Worm (Caenorhabditis elegans): Measurements from ENCODE around the gene F53A3.1.
A peak's percentile ranks its signal among the peaks of the same experiment; 100 is the strongest.

Gene F53A3.1

DNA sequence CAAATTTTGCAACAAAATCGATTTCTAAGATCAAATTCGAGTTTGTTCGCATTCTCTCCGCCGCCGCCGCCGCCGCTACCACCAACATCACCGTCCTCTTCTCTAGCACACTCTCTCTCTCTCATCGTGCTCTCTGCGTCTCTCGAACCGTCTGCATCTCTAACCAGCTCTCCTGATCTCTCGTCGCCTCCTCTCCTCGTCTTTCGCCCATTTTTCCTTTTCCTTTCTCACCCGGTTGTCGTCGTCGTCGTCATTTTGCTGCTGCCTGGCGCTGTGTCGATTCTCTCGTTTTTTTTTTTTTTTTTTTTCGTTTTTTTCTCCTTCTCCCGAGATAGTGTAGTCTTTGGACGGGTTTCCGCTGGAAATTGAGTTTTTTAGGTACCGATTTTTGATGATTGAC, 17.0 kb downstream of the F53A3.1 start (continued):
- TF ChIP-seq R02D3.7 (tag; optimal IDR thresholded peaks at IDR 0.05) = no peak
- TF ChIP-seq sma-9 (GFP tag; optimal IDR thresholded peaks at IDR 0.05) = peak; percentile 100
- peak; percentile 91 for TF ChIP-seq sma-9 (tag; optimal IDR thresholded peaks at IDR 0.05)
- peak; percentile 47 for TF ChIP-seq ceh-82 (tag; optimal IDR thresholded peaks at IDR 0.05)
- no peak for TF ChIP-seq ceh-16 (tag; optimal IDR thresholded peaks at IDR 0.05)
- TF ChIP-seq elt-1 (tag; optimal IDR thresholded peaks at IDR 0.05) = peak; percentile 38
- TF ChIP-seq unc-39 (tag; optimal IDR thresholded peaks at IDR 0.05) = no peak
- TF ChIP-seq lin-39 (tag; optimal IDR thresholded peaks at IDR 0.05) = no peak
- TF ChIP-seq ama-1 (optimal IDR thresholded peaks at IDR 0.05) = peak; percentile 49
- TF ChIP-seq sem-4 (tag; optimal IDR thresholded peaks at IDR 0.05) = peak; percentile 92
- no peak for TF ChIP-seq nhr-12 (tag; optimal IDR thresholded peaks at IDR 0.05)
- no peak for TF ChIP-seq dmd-4 (tag; optimal IDR thresholded peaks at IDR 0.05)

- peak; percentile 46 for TF ChIP-seq sma-9 (GFP tag; optimal IDR thresholded peaks at IDR 0.05)
- TF ChIP-seq sma-9 (tag; optimal IDR thresholded peaks at IDR 0.05) = no peak
- TF ChIP-seq nhr-23 (tag; optimal IDR thresholded peaks at IDR 0.05) = no peak
Measured at ce11 chrIII:1925786-1926185, 17.7 kb downstream of the F53A3.1 start.

DNA sequence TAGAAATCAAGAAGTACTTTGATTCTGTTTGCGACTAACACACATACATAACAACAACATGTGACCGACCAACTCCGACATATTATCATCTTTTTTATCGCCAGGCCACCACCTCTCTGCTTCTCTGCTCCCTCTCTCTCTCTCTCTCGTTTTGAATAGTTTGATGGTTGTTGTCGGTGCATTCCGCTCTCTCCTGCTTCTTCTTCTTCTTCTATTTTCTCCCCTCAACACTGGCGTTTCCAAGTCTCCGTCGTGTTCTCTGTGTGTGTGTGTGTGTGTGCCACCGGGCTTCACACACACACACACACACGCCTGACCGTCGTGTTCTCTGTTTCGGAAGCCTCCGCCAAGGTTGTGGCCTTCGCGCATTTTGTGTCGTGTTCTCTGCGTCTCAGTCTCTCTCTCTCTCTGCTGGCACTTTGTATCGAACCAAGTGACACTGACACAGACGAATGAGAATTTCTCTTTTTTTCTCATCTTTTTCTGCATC, 18.3 kb downstream of the F53A3.1 start:
- TF ChIP-seq nhr-11 (tag; optimal IDR thresholded peaks at IDR 0.05) (peak; percentile 36), C34F6.9 (tag; optimal IDR thresholded peaks at IDR 0.05) (peak; percentile 95), mbf-1 (tag; optimal IDR thresholded peaks at IDR 0.05) (no peak), elt-1 (tag; optimal IDR thresholded peaks at IDR 0.05) (peak; percentile 74), ztf-1 (GFP tag; conservative IDR thresholded peaks at IDR 0.05) (no peak), nhr-25 (tag; optimal IDR thresholded peaks at IDR 0.05) (peak; percentile 99), sem-4 (tag; optimal IDR thresholded peaks at IDR 0.05) (peak; percentile 97), ceh-82 (tag; optimal IDR thresholded peaks at IDR 0.05) (peak; percentile 84), gmeb-1 (tag; optimal IDR thresholded peaks at IDR 0.05) (peak; percentile 86), aly-2 (tag; optimal IDR thresholded peaks at IDR 0.05) (no peak), Y55F3AM.14 (GFP tag; optimal IDR thresholded peaks at IDR 0.05) (peak; percentile 100), R02D3.7 (tag; optimal IDR thresholded peaks at IDR 0.05) (peak; percentile 46), ZK546.5 (tag; optimal IDR thresholded peaks at IDR 0.05) (peak; percentile 53), nhr-23 (tag; optimal IDR thresholded peaks at IDR 0.05) (no peak), fos-1 (tag; optimal IDR thresholded peaks at IDR 0.05) (peak; percentile 97), egl-27 (tag; optimal IDR thresholded peaks at IDR 0.05) (peak; percentile 100), dmd-4 (tag; optimal IDR thresholded peaks at IDR 0.05) (peak; percentile 34), nhr-6 (tag; optimal IDR thresholded peaks at IDR 0.05) (peak; percentile 94), sma-9 (GFP tag; optimal IDR thresholded peaks at IDR 0.05) (peak; percentile 100), sma-9 (tag; optimal IDR thresholded peaks at IDR 0.05) (peak; percentile 100), alr-1 (tag; optimal IDR thresholded peaks at IDR 0.05) (peak; percentile 19), elt-3 (tag; optimal IDR thresholded peaks at IDR 0.05) (no peak), lin-11 (tag; optimal IDR thresholded peaks at IDR 0.05) (peak; percentile 85), nhr-21 (tag; optimal IDR thresholded peaks at IDR 0.05) (peak; percentile 99), peb-1 (tag; optimal IDR thresholded peaks at IDR 0.05) (peak; percentile 97), unc-39 (tag; optimal IDR thresholded peaks at IDR 0.05) (no peak), ztf-11 (tag; optimal IDR thresholded peaks at IDR 0.05) (peak; percentile 41), ama-1 (optimal IDR thresholded peaks at IDR 0.05) (no peak), nhr-237 (tag; optimal IDR thresholded peaks at IDR 0.05) (peak; percentile 83), nhr-10 (tag; optimal IDR thresholded peaks at IDR 0.05) (peak; percentile 54), mab-5 (tag; optimal IDR thresholded peaks at IDR 0.05) (peak; percentile 96), blmp-1 (tag; optimal IDR thresholded peaks at IDR 0.05; ENCODE audit: insufficient read depth) (peak; percentile 98), skn-1 (tag; optimal IDR thresholded peaks at IDR 0.05) (peak; percentile 92), lsy-2 (tag; optimal IDR thresholded peaks at IDR 0.05) (peak; percentile 80 to 95), nhr-77 (tag; optimal IDR thresholded peaks at IDR 0.05) (peak; percentile 86), ceh-16 (tag; optimal IDR thresholded peaks at IDR 0.05) (peak; percentile 87), crh-2 (tag; optimal IDR thresholded peaks at IDR 0.05) (peak; percentile 97), nhr-12 (tag; optimal IDR thresholded peaks at IDR 0.05) (no peak), lin-39 (tag; optimal IDR thresholded peaks at IDR 0.05) (no peak), sma-3 (GFP tag; optimal IDR thresholded peaks at IDR 0.05) (peak; percentile 99), ztf-4 (tag; optimal IDR thresholded peaks at IDR 0.05) (peak; percentile 94), unc-62 (GFP tag; optimal IDR thresholded peaks at IDR 0.05) (peak; percentile 95), mdl-1 (tag; optimal IDR thresholded peaks at IDR 0.05) (peak; percentile 97 to 98), F13H6.1 (tag; optimal IDR thresholded peaks at IDR 0.05) (peak; percentile 100), nhr-129 (tag; optimal IDR thresholded peaks at IDR 0.05) (peak; percentile 95), snpc-4 (tag; optimal IDR thresholded peaks at IDR 0.05) (peak; percentile 77), unc-55 (GFP tag; optimal IDR thresholded peaks at IDR 0.05) (peak; percentile 86), zag-1 (tag; optimal IDR thresholded peaks at IDR 0.05) (peak; percentile 95), lin-13 (GFP tag; optimal IDR thresholded peaks at IDR 0.05) (peak; percentile 93)
